Worm (Caenorhabditis elegans) whole organism, mixed stage, embryonic: Measurements from ENCODE around the gene F59B1.6.

ENCODE experiments used
- lsy-2 ChIP-seq: fragments of 150-350 bp; optimal IDR thresholded peaks from 2 replicates; lab custom pipeline; 2014; ENCODE audit warnings: missing biosample characterization, missing genetic modification characterization
- nhr-237 ChIP-seq: fragments of 150-350 bp; optimal IDR thresholded peaks from 2 replicates; lab custom pipeline; 2014; ENCODE audit warnings: missing biosample characterization, missing genetic modification characterization
- pha-4 ChIP-seq: fragments of 150-350 bp; optimal IDR thresholded peaks from 2 replicates; lab custom pipeline; 2018; ENCODE audit warnings: missing biosample characterization, missing genetic modification reagents, missing genetic modification characterization
- snpc-4 ChIP-seq: fragments of 150-350 bp; optimal IDR thresholded peaks from 2 replicates; lab custom pipeline; 2014; ENCODE audit warnings: missing biosample characterization, missing genetic modification characterization

DNA sequence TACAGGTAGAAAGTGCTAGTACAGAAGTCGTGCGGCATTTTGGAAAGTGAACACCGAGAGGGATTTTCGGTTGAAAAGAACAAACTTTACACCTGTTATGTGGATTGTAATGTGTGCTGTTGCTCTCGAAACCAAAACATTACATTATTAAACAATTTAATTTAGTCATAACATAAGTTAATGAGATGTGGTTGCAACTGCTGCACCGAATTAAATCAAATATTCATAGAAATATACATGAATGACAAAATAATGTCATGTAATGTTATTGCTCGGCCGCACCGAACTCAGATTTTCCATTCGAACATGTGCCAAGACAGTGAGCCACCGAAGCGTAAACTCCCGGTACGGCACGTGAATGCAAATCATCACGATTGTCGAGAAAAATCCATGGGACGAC, 36.6 kb downstream of the F59B1.6 start, which contains the start of gene srh-213:
- TF ChIP-seq lsy-2: no peak
- no peak for TF ChIP-seq snpc-4
- TF ChIP-seq pha-4 (tag; lab: Kevin White, UChicago): no peak
- TF ChIP-seq nhr-237 (tag; lab: Kevin White, UChicago): no peak
